Worm (Caenorhabditis elegans) whole organism, L2 larva: Measurements from ENCODE around the gene K09C6.2.
A peak's percentile ranks its signal among the peaks of the same experiment; 100 is the strongest.
"Not testable (repeated sequence)": the region's sequence is repeated elsewhere in the genome, so short reads cannot be mapped to it uniquely, and the experiment has no call there.

Experiments
- F13H6.1 ChIP-seq: sonication (generic microtip); optimal IDR thresholded peaks from 2 replicates; lab custom pipeline; 2016; ENCODE audit warnings: missing genetic modification characterization, missing compliant biosample characterization
- ZK546.5 ChIP-seq: sonication (generic microtip); optimal IDR thresholded peaks from 2 replicates; lab custom pipeline; 2017; ENCODE audit warnings: missing biosample characterization, missing genetic modification characterization
- alr-1 ChIP-seq: fragments of 150-350 bp; optimal IDR thresholded peaks from 2 replicates; lab custom pipeline; 2014; ENCODE audit warnings: missing biosample characterization, missing genetic modification characterization
- aly-2 ChIP-seq: fragments of 150-350 bp; optimal IDR thresholded peaks from 2 replicates; lab custom pipeline; 2014; ENCODE audit warnings: missing biosample characterization, missing genetic modification characterization
- ama-1 ChIP-seq: fragments of 150-350 bp; optimal IDR thresholded peaks from 2 replicates; lab custom pipeline; 2018; ENCODE audit warnings: inconsistent platforms
- blmp-1 ChIP-seq: sonication (generic microtip); optimal IDR thresholded peaks from 2 replicates; lab custom pipeline; 2017; ENCODE audit warnings: missing genetic modification characterization, mild to moderate bottlenecking, missing compliant biosample characterization, antibody characterized with exemption, moderate library complexity; ENCODE audit not compliant: insufficient read depth
- ceh-16 ChIP-seq: fragments of 150-350 bp; optimal IDR thresholded peaks from 2 replicates; lab custom pipeline; 2014; ENCODE audit warnings: missing biosample characterization, missing genetic modification characterization
- ceh-82 ChIP-seq: fragments of 150-350 bp; optimal IDR thresholded peaks from 2 replicates; lab custom pipeline; 2014; ENCODE audit warnings: missing biosample characterization, missing genetic modification characterization
- crh-2 ChIP-seq: sonication (generic microtip); optimal IDR thresholded peaks from 2 replicates; lab custom pipeline; 2017; ENCODE audit warnings: missing biosample characterization, missing genetic modification characterization
- elt-1 ChIP-seq: fragments of 150-350 bp; optimal IDR thresholded peaks from 2 replicates; lab custom pipeline; 2014; ENCODE audit warnings: missing biosample characterization, missing genetic modification characterization
- fos-1 ChIP-seq: fragments of 150-350 bp; optimal IDR thresholded peaks from 2 replicates; lab custom pipeline; 2014; ENCODE audit warnings: missing biosample characterization, missing genetic modification characterization
- gmeb-1 ChIP-seq: fragments of 150-350 bp; optimal IDR thresholded peaks from 2 replicates; lab custom pipeline; 2014; ENCODE audit warnings: missing biosample characterization, missing genetic modification characterization
- lin-11 ChIP-seq: fragments of 150-350 bp; sonication (generic microtip); optimal IDR thresholded peaks from 2 replicates; lab custom pipeline; 2014; ENCODE audit warnings: missing biosample characterization, missing genetic modification characterization, inconsistent platforms, mixed read lengths
- lin-13 ChIP-seq: fragments of 150-350 bp; optimal IDR thresholded peaks from 2 replicates; lab custom pipeline; 2014; ENCODE audit warnings: missing biosample characterization, missing genetic modification reagents, missing genetic modification characterization
- lin-39 ChIP-seq: fragments of 150-350 bp; optimal IDR thresholded peaks from 2 replicates; lab custom pipeline; 2014; ENCODE audit warnings: missing biosample characterization, missing genetic modification reagents, missing genetic modification characterization
- lsy-2 ChIP-seq, 2 experiments: fragments of 150-350 bp in 1 of 2; sonication (generic microtip) in 1 of 2; optimal IDR thresholded peaks; 2 replicates each; lab custom pipeline; 2014 to 2017; ENCODE audit warnings: missing biosample characterization in 2 of 2, missing genetic modification characterization in 2 of 2
- mbf-1 ChIP-seq: sonication (generic microtip); optimal IDR thresholded peaks from 2 replicates; lab custom pipeline; 2017; ENCODE audit warnings: missing biosample characterization, missing genetic modification characterization
- mdl-1 ChIP-seq, 2 experiments: fragments of 150-350 bp in 1 of 2; sonication (generic microtip) in 1 of 2; optimal IDR thresholded peaks; 2 replicates each; lab custom pipeline; 2017; ENCODE audit warnings: missing biosample characterization in 2 of 2, missing genetic modification characterization in 2 of 2
- nhr-10 ChIP-seq: sonication (generic microtip); optimal IDR thresholded peaks from 2 replicates; lab custom pipeline; 2017; ENCODE audit warnings: missing biosample characterization, missing genetic modification characterization
- nhr-11 ChIP-seq: fragments of 150-350 bp; optimal IDR thresholded peaks from 2 replicates; lab custom pipeline; 2014; ENCODE audit warnings: missing biosample characterization, missing genetic modification characterization
- nhr-12 ChIP-seq: fragments of 150-350 bp; optimal IDR thresholded peaks from 2 replicates; lab custom pipeline; 2014; ENCODE audit warnings: missing biosample characterization, missing genetic modification characterization
- nhr-129 ChIP-seq: fragments of 150-350 bp; optimal IDR thresholded peaks from 2 replicates; lab custom pipeline; 2014; ENCODE audit warnings: missing biosample characterization, missing genetic modification characterization
- nhr-21 ChIP-seq: fragments of 150-350 bp; optimal IDR thresholded peaks from 2 replicates; lab custom pipeline; 2014; ENCODE audit warnings: missing biosample characterization, missing genetic modification characterization
- nhr-23 ChIP-seq: fragments of 150-350 bp; optimal IDR thresholded peaks from 2 replicates; lab custom pipeline; 2014; ENCODE audit warnings: missing biosample characterization, missing genetic modification reagents, missing genetic modification characterization
- nhr-237 ChIP-seq: fragments of 150-350 bp; optimal IDR thresholded peaks from 2 replicates; lab custom pipeline; 2014; ENCODE audit warnings: missing biosample characterization, missing genetic modification characterization
- nhr-25 ChIP-seq: fragments of 150-350 bp; sonication (generic microtip); optimal IDR thresholded peaks from 3 replicates; lab custom pipeline; 2014; ENCODE audit warnings: missing biosample characterization, missing genetic modification characterization
- nhr-6 ChIP-seq: fragments of 150-350 bp; optimal IDR thresholded peaks from 2 replicates; lab custom pipeline; 2014; ENCODE audit warnings: missing biosample characterization, missing genetic modification characterization
- nhr-77 ChIP-seq: fragments of 150-350 bp; optimal IDR thresholded peaks from 2 replicates; lab custom pipeline; 2014; ENCODE audit warnings: missing biosample characterization, missing genetic modification characterization
- peb-1 ChIP-seq: fragments of 150-350 bp; optimal IDR thresholded peaks from 2 replicates; lab custom pipeline; 2014; ENCODE audit warnings: missing biosample characterization, missing genetic modification characterization
- sem-4 ChIP-seq: fragments of 150-350 bp; optimal IDR thresholded peaks from 2 replicates; lab custom pipeline; 2014; ENCODE audit warnings: missing biosample characterization, missing genetic modification reagents, missing genetic modification characterization
- sma-3 ChIP-seq: sonication (generic microtip); optimal IDR thresholded peaks from 2 replicates; lab custom pipeline; 2016; ENCODE audit warnings: missing genetic modification reagents, missing genetic modification characterization, missing compliant biosample characterization
- sma-9 ChIP-seq, 2 experiments: fragments of 150-350 bp in 1 of 2; sonication (generic microtip) in 1 of 2; optimal IDR thresholded peaks; 2 replicates each; lab custom pipeline; 2014 to 2016; ENCODE audit warnings: missing genetic modification characterization in 2 of 2, mild to moderate bottlenecking in 1 of 2, missing biosample characterization in 1 of 2, missing compliant biosample characterization in 1 of 2, missing genetic modification reagents in 1 of 2, moderate library complexity in 1 of 2
- snpc-4 ChIP-seq: fragments of 150-350 bp; optimal IDR thresholded peaks from 2 replicates; lab custom pipeline; 2014; ENCODE audit warnings: missing biosample characterization, missing genetic modification characterization
- unc-39 ChIP-seq: fragments of 150-350 bp; optimal IDR thresholded peaks from 2 replicates; lab custom pipeline; 2014; ENCODE audit warnings: missing biosample characterization, missing genetic modification characterization
- unc-55 ChIP-seq: fragments of 150-350 bp; sonication (generic microtip); optimal IDR thresholded peaks from 3 replicates; lab custom pipeline; 2014; ENCODE audit warnings: missing biosample characterization, missing genetic modification reagents, missing genetic modification characterization
- unc-62 ChIP-seq: fragments of 150-350 bp; optimal IDR thresholded peaks from 2 replicates; lab custom pipeline; 2014; ENCODE audit warnings: missing biosample characterization, missing genetic modification reagents, missing genetic modification characterization
- zag-1 ChIP-seq: fragments of 150-350 bp; optimal IDR thresholded peaks from 2 replicates; lab custom pipeline; 2014; ENCODE audit warnings: missing biosample characterization, missing genetic modification characterization
- ztf-11 ChIP-seq: sonication (generic microtip); optimal IDR thresholded peaks from 2 replicates; lab custom pipeline; 2017; ENCODE audit warnings: missing biosample characterization, missing genetic modification characterization
- ztf-4 ChIP-seq: fragments of 150-350 bp; optimal IDR thresholded peaks from 2 replicates; lab custom pipeline; 2014; ENCODE audit warnings: missing biosample characterization, missing genetic modification characterization

K09C6.2 gene

DNA sequence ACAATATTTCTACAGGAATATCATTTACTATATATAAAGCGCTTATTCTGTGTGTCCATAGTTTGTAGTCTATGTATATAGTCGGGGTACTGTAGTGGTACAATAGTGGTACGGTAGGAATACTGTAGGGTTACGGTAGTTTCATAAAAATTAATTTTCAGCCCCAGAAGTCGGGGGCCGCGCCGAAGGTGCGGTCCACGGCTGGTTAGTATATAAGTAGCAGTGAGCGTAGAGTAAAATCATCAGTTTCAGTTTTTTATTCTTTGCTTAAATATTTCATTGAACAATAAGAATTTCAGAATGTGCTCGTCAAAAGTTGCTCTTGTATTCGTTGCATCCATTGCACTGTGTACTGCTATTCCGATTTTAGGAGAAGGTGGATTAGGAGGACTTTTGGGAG lies 34.2 kb downstream of the K09C6.2 start, which contains the start of gene srlf-22:
Gene srlf-22 (plus strand): TSS at position 301 of the 400 bp plus-strand sequence.
- TF ChIP-seq ceh-82 (tag; lab: Kevin White, UChicago); nhr-10; ceh-16 (tag; lab: Kevin White, UChicago): not testable (repeated sequence)
- TF ChIP-seq, all 48 proteins: peak for 0; not testable (repeated sequence) for 48

ce11 chrV:893437-894018 lies 36.9 kb downstream of the K09C6.2 start, which contains the start of the genes srlf-23 and srlf-20:
TSS of gene srlf-23 (minus strand) at chrV:893537.
TSS of gene srlf-20 (plus strand) at chrV:893968.
- no peak for TF ChIP-seq alr-1 (tag; lab: Kevin White, UChicago)
- no peak for TF ChIP-seq ama-1 (lab: Kevin White, UChicago)
- TF ChIP-seq lsy-2 (tag; optimal IDR thresholded peaks at IDR 0.05; lab: Kevin White, UChicago), result no peak
- TF ChIP-seq nhr-10, result no peak
- TF ChIP-seq blmp-1, result no peak
- TF ChIP-seq nhr-77 (tag; lab: Kevin White, UChicago), result no peak
- TF ChIP-seq fos-1 (tag; lab: Kevin White, UChicago), result no peak
- TF ChIP-seq nhr-11 (tag; lab: Kevin White, UChicago), result no peak
- no peak for TF ChIP-seq ceh-82 (tag; lab: Kevin White, UChicago)
- TF ChIP-seq snpc-4 (tag; lab: Kevin White, UChicago), result no peak
- no peak for TF ChIP-seq lin-11 (tag; lab: Kevin White, UChicago)
- TF ChIP-seq, all 48 proteins: peak for 0

- no peak for TF ChIP-seq nhr-6
- TF ChIP-seq, all 48 proteins: peak for 0
Observed at ce11 chrV:899087-899486, 42.4 kb downstream of the K09C6.2 start, which contains the start of gene nas-32. TSS of gene nas-32 (minus strand) at chrV:899187.

- TF ChIP-seq gmeb-1 (peak; percentile 62), mdl-1 (tag; optimal IDR thresholded peaks at IDR 0.05; lab: Kevin White, UChicago) (peak; percentile 38 to 56), nhr-25 (tag; lab: Kevin White, UChicago) (peak; percentile 62), F13H6.1 (tag; lab: Kevin White, UChicago) (peak; percentile 30), fos-1 (tag; lab: Kevin White, UChicago) (peak; percentile 12), crh-2 (tag; lab: Kevin White, UChicago) (peak; percentile 71), zag-1 (tag; lab: Kevin White, UChicago) (no peak), aly-2 (tag; lab: Kevin White, UChicago) (no peak), lin-39 (tag; lab: Kevin White, UChicago) (no peak), sma-3 (GFP tag; lab: Kevin White, UChicago) (peak; percentile 40), nhr-129 (peak; percentile 27), nhr-21 (tag; lab: Kevin White, UChicago) (peak; percentile 57), sma-9 (GFP tag; optimal IDR thresholded peaks at IDR 0.05; lab: Kevin White, UChicago) (peak; percentile 69), sma-9 (tag; optimal IDR thresholded peaks at IDR 0.05; lab: Kevin White, UChicago) (no peak)
Observed at ce11 chrV:903460-903859, 46.8 kb downstream of the K09C6.2 start, which contains the start of gene fmo-5. TSS of gene fmo-5 (minus strand) at chrV:903665.

DNA sequence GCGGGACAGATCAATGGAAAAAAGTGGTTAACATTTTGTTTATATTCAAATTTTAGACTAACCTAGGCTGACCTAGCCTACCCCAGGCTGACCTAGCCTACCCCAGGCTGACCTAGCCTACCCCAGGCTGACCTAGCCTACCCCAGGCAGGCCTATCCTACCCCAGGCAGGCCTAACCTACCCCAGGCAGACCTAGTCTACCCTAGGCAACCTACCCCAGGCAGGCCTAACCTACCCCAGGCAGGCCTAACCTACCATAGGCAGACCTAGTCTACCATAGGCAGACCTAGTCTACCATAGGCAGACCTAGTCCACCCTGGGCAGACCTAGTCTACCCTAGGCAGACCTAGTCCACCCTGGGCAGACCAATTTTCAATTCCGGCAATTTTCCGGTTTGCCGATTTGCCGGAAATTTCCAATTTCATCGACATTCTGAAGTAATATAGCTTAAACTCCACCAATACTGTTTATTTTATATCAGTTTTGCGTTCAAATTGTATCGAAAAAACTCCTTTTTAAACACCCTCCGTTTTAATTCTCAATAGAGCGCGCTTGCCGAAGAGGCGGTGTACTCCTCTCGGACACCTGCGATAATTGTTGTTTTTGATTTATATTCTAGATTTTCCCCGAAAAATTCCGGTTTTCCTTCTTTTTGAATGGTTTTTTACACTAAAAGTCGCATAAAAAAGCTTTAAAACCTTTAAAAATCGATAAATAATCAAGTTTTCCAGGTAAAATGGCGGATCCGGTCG lies 47.8 kb downstream of the K09C6.2 start, which contains the start of gene trm-2A:
Gene trm-2A (plus strand): TSS at position 732 of the 752 bp plus-strand sequence.
- peak; percentile 89 for TF ChIP-seq sma-9 (GFP tag; optimal IDR thresholded peaks at IDR 0.05; lab: Kevin White, UChicago)
- TF ChIP-seq sma-9 (tag; optimal IDR thresholded peaks at IDR 0.05; lab: Kevin White, UChicago), result no peak
- TF ChIP-seq peb-1, result no peak
- TF ChIP-seq ztf-4 (tag; lab: Kevin White, UChicago), result peak; percentile 42
- TF ChIP-seq ZK546.5, result no peak
- no peak for TF ChIP-seq unc-62 (GFP tag; lab: Kevin White, UChicago)
- no peak for TF ChIP-seq nhr-11 (tag; lab: Kevin White, UChicago)
- no peak for TF ChIP-seq zag-1 (tag; lab: Kevin White, UChicago)
- no peak for TF ChIP-seq nhr-12 (tag; lab: Kevin White, UChicago)
- TF ChIP-seq blmp-1, result peak; percentile 42
- peak; percentile 97 for TF ChIP-seq gmeb-1
- no peak for TF ChIP-seq ztf-11 (tag; lab: Kevin White, UChicago)
- peak; percentile 85 for TF ChIP-seq sma-3 (GFP tag; lab: Kevin White, UChicago)
- TF ChIP-seq fos-1 (tag; lab: Kevin White, UChicago), result peak; percentile 38
- peak; percentile 66 for TF ChIP-seq nhr-6
- TF ChIP-seq unc-39 (tag; lab: Kevin White, UChicago), result no peak
- no peak for TF ChIP-seq mbf-1 (tag; lab: Kevin White, UChicago)
- no peak for TF ChIP-seq elt-1 (tag; lab: Kevin White, UChicago)
- TF ChIP-seq F13H6.1 (tag; lab: Kevin White, UChicago), result peak; percentile 72
- TF ChIP-seq snpc-4 (tag; lab: Kevin White, UChicago), result peak; percentile 59
- no peak for TF ChIP-seq ama-1 (lab: Kevin White, UChicago)
- TF ChIP-seq nhr-129, result peak; percentile 69
- TF ChIP-seq lin-13 (GFP tag; lab: Kevin White, UChicago), result peak; percentile 85
- peak in 1 of 2 experiments; percentile 4 for TF ChIP-seq mdl-1 (tag; optimal IDR thresholded peaks at IDR 0.05; lab: Kevin White, UChicago)
- TF ChIP-seq lsy-2 (tag; optimal IDR thresholded peaks at IDR 0.05; lab: Kevin White, UChicago), result peak; percentile 51 to 88
- peak; percentile 71 for TF ChIP-seq nhr-25 (tag; lab: Kevin White, UChicago)
- no peak for TF ChIP-seq nhr-23 (tag; lab: Kevin White, UChicago)
- no peak for TF ChIP-seq lin-39 (tag; lab: Kevin White, UChicago)
- peak; percentile 71 for TF ChIP-seq sem-4 (tag; lab: Kevin White, UChicago)
- TF ChIP-seq nhr-237 (tag; lab: Kevin White, UChicago), result peak; percentile 24
- TF ChIP-seq unc-55 (GFP tag; lab: Kevin White, UChicago), result peak; percentile 80
- peak; percentile 69 for TF ChIP-seq nhr-21 (tag; lab: Kevin White, UChicago)
